Worm (Caenorhabditis elegans) whole organism, young adult: ENCODE measurements around the gene F28A12.10.

ENCODE experiments used
- C17E4.6 ChIP-seq: fragments of 200-800 bp; sonication (Bioruptor generic); IDR thresholded peaks from 2 replicates; pipeline ENCODE4 v1.3.6; 2022; ENCODE audit warnings: missing genetic modification reagents, missing genetic modification characterization, missing compliant biosample characterization
- ama-1 ChIP-seq, 3 experiments: fragments of 150-350 bp in 1 of 3; sonication (generic microtip) in 2 of 3; optimal IDR thresholded peaks; 2 replicates each; lab custom pipeline; 2014 to 2018; ENCODE audit warnings: missing biosample characterization in 2 of 3, missing genetic modification characterization in 2 of 3, missing genetic modification reagents in 2 of 3
- egrh-3 ChIP-seq: fragments of 200-800 bp; sonication (Bioruptor generic); IDR thresholded peaks from 2 replicates; pipeline ENCODE4 v1.3.6; 2022; ENCODE audit warnings: missing genetic modification reagents, missing genetic modification characterization, missing compliant biosample characterization
- madf-3 ChIP-seq: fragments of 200-800 bp; sonication (Bioruptor generic); IDR thresholded peaks from 2 replicates; pipeline ENCODE4 v1.3.6; 2022; ENCODE audit warnings: missing genetic modification reagents, missing genetic modification characterization, missing compliant biosample characterization
- mcd-1 ChIP-seq: fragments of 200-800 bp; sonication (Bioruptor generic); IDR thresholded peaks from 2 replicates; pipeline ENCODE4 v1.3.6; 2022; ENCODE audit warnings: missing genetic modification reagents, missing genetic modification characterization, missing compliant biosample characterization
- nhr-90 ChIP-seq: sonication (generic microtip); optimal IDR thresholded peaks from 2 replicates; lab custom pipeline; 2016; ENCODE audit warnings: missing genotype, mild to moderate bottlenecking, missing genetic modification characterization, missing compliant biosample characterization
- pha-4 ChIP-seq: fragments of 150-350 bp; sonication (generic microtip); optimal IDR thresholded peaks from 2 replicates; lab custom pipeline; 2014; ENCODE audit warnings: missing biosample characterization, missing genetic modification reagents, missing genetic modification characterization
- rpc-1 ChIP-seq, 2 experiments: fragments of 150-350 bp in 1 of 2; sonication (generic microtip) in 1 of 2; optimal IDR thresholded peaks; 2 replicates each; lab custom pipeline; 2014 to 2018; ENCODE audit warnings: missing biosample characterization in 1 of 2, missing genetic modification characterization in 1 of 2, missing genetic modification reagents in 1 of 2, missing genotype in 1 of 2
- tbp1 ChIP-seq: fragments of 200-800 bp; sonication (Bioruptor generic); optimal IDR thresholded peaks from 2 replicates; lab custom pipeline; 2018; ENCODE audit warnings: mild to moderate bottlenecking, missing genetic modification characterization, missing compliant biosample characterization
- unc-130 ChIP-seq: sonication (generic microtip); optimal IDR thresholded peaks from 2 replicates; lab custom pipeline; 2016; ENCODE audit warnings: missing genetic modification reagents, missing genetic modification characterization, missing compliant biosample characterization
- xnd-1 ChIP-seq: sonication (generic microtip); optimal IDR thresholded peaks from 2 replicates; lab custom pipeline; 2016; ENCODE audit warnings: missing genotype, missing genetic modification reagents, missing genetic modification characterization, missing compliant biosample characterization

DNA sequence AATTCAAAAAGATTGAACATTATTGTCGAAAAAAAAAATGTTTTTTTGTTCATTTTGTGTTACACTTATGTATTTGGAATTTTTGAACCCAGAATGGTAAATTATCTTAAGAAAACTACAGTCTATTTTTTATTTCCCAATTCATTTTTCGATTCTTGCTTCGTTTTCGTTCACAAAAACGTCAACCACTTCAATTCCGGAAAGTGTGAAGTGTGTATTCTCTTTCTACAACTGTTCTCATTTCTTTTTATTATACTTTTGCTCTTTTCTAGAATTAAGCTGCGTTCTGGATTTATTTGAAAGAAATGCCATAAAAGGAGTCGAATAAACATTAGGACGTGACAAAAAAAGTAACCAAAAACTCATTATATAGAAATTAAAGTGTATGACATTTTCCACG is 15.3 kb downstream of the F28A12.10 start, which contains the start of gene F41E6.1:
- no peak for TF ChIP-seq unc-130 (GFP tag; lab: Kevin White, UChicago)
- no peak for TF ChIP-seq C17E4.6 (GFP tag; lab: Robert Waterston, UW)
- no peak for TF ChIP-seq mcd-1 (GFP tag; lab: Robert Waterston, UW)
- TF ChIP-seq tbp1, result no peak
- no peak for TF ChIP-seq egrh-3 (GFP tag; lab: Robert Waterston, UW)
- no peak for TF ChIP-seq rpc-1 (optimal IDR thresholded peaks at IDR 0.05; lab: Kevin White, UChicago)
- TF ChIP-seq rpc-1 (tag; optimal IDR thresholded peaks at IDR 0.05; lab: Kevin White, UChicago), result no peak
- TF ChIP-seq nhr-90 (tag; lab: Kevin White, UChicago), result no peak
- no peak for TF ChIP-seq madf-3 (GFP tag; lab: Robert Waterston, UW)
- no peak for TF ChIP-seq pha-4 (tag; lab: Kevin White, UChicago)
- TF ChIP-seq xnd-1 (tag; lab: Kevin White, UChicago), result no peak
- no peak for TF ChIP-seq ama-1 (optimal IDR thresholded peaks at IDR 0.05; lab: Kevin White, UChicago)
- no peak for TF ChIP-seq ama-1 (GFP tag; optimal IDR thresholded peaks at IDR 0.05; lab: Kevin White, UChicago)
